Worm (Caenorhabditis elegans): ENCODE data around the gene H03G16.7.

DNA sequence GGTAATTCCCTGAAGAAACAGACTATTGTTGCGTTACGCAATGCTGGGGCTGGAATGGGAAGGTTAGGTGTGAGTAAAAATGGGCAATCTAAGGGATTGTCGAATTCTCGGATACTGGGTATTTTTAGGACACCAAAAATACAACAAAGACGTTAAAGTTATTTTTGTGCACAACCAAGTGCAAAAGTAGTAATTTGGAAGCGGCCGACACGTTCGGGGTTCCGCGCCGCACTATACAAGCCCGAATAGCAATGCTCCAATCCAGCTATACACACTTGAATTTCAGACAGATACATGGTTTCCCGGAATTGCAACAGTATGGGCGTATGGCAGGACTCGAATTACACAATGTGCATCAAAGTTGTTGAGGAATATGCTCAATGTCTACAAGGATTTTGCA, 27.8 kb downstream of the H03G16.7 start:
- no peak for TF ChIP-seq ttx-3 (tag; optimal IDR thresholded peaks at IDR 0.05)
- no peak for TF ChIP-seq ceh-22 (tag; optimal IDR thresholded peaks at IDR 0.05)
- no peak for TF ChIP-seq dmd-4 (tag; optimal IDR thresholded peaks at IDR 0.05; ENCODE audit: borderline replicate concordance)

All from whole organism, late embryonic.